Fruit fly (Drosophila melanogaster) whole organism, embryonic: ENCODE measurements around the gene hmw.

Source experiments
- B-H1 ChIP-seq: fragments of 200-800 bp; sonication (Bioruptor generic); IDR thresholded peaks from 3 replicates; pipeline ENCODE4 v1.3.6; 2022; ENCODE audit warnings: missing biosample characterization, missing genetic modification characterization
- BEAF-32 ChIP-seq: fragments of 200-800 bp; sonication (Bioruptor generic); optimal IDR thresholded peaks from 3 replicates; lab custom pipeline; 2017; ENCODE audit warnings: missing biosample characterization, missing genetic modification characterization, mild to moderate bottlenecking, moderate library complexity, missing genetic modification reagents
- CG11398 ChIP-seq: fragments of 200-800 bp; sonication (Bioruptor generic); optimal IDR thresholded peaks from 2 replicates; lab custom pipeline; 2016; ENCODE audit warnings: missing biosample characterization, missing genetic modification characterization
- CG12104 ChIP-seq: fragments of 200-800 bp; sonication (Bioruptor generic); optimal IDR thresholded peaks from 3 replicates; lab custom pipeline; 2016; ENCODE audit warnings: missing biosample characterization, missing genetic modification characterization
- CG12744 ChIP-seq: fragments of 200-800 bp; sonication (Bioruptor generic); optimal IDR thresholded peaks from 2 replicates; lab custom pipeline; 2016; ENCODE audit warnings: missing biosample characterization, missing genetic modification characterization
- CG12942 ChIP-seq: fragments of 200-800 bp; sonication (Bioruptor generic); optimal IDR thresholded peaks from 3 replicates; lab custom pipeline; 2016; ENCODE audit warnings: missing biosample characterization, missing genetic modification characterization
- CG13296 ChIP-seq: fragments of 200-800 bp; sonication (Bioruptor generic); optimal IDR thresholded peaks from 3 replicates; lab custom pipeline; 2018; ENCODE audit warnings: missing biosample characterization, mild to moderate bottlenecking, missing genetic modification characterization
- CG16813 ChIP-seq: fragments of 200-800 bp; sonication (Bioruptor generic); IDR thresholded peaks from 3 replicates; pipeline ENCODE4 v1.3.6; 2022; ENCODE audit warnings: missing biosample characterization, missing genetic modification characterization; ENCODE audit not compliant: partially characterized antibody
- CG17186 ChIP-seq: fragments of 200-800 bp; sonication (Bioruptor generic); optimal IDR thresholded peaks from 3 replicates; lab custom pipeline; 2017; ENCODE audit warnings: missing biosample characterization, missing genetic modification reagents, missing genetic modification characterization
- CG2116 ChIP-seq: fragments of 200-800 bp; sonication (Bioruptor generic); optimal IDR thresholded peaks from 3 replicates; lab custom pipeline; 2018; ENCODE audit warnings: missing biosample characterization, mild to moderate bottlenecking, missing genetic modification characterization
- CG31224 ChIP-seq: fragments of 200-800 bp; sonication (Bioruptor generic); IDR thresholded peaks from 2 replicates; pipeline ENCODE4 v1.3.6; 2022; ENCODE audit warnings: missing biosample characterization, missing genetic modification characterization
- CG6765 ChIP-seq: fragments of 200-800 bp; sonication (Bioruptor generic); optimal IDR thresholded peaks from 3 replicates; lab custom pipeline; 2017; ENCODE audit warnings: missing biosample characterization, mild to moderate bottlenecking, missing genetic modification characterization
- CG8089 ChIP-seq: fragments of 200-800 bp; sonication (Bioruptor generic); optimal IDR thresholded peaks from 3 replicates; lab custom pipeline; 2016; ENCODE audit warnings: missing biosample characterization, missing genetic modification characterization
- CG8281 ChIP-seq: fragments of 200-800 bp; sonication (Bioruptor generic); optimal IDR thresholded peaks from 2 replicates; lab custom pipeline; 2018; ENCODE audit warnings: missing biosample characterization, mild to moderate bottlenecking, missing genetic modification characterization, moderate library complexity
- CG8388 ChIP-seq: fragments of 200-800 bp; sonication (Bioruptor generic); optimal IDR thresholded peaks from 2 replicates; lab custom pipeline; 2019; ENCODE audit warnings: missing biosample characterization, mild to moderate bottlenecking, missing genetic modification characterization, moderate library complexity
- CG9215 ChIP-seq: fragments of 200-800 bp; sonication (Bioruptor generic); IDR thresholded peaks from 2 replicates; pipeline ENCODE4 v1.3.6; 2022; ENCODE audit warnings: missing biosample characterization, missing genetic modification characterization
- CG9609 ChIP-seq: fragments of 200-800 bp; sonication (Bioruptor generic); optimal IDR thresholded peaks from 3 replicates; lab custom pipeline; 2016; ENCODE audit warnings: missing biosample characterization, missing genetic modification characterization
- CTCF ChIP-seq: fragments of 200-800 bp; sonication (Bioruptor generic); optimal IDR thresholded peaks from 2 replicates; lab custom pipeline; 2017; ENCODE audit warnings: missing biosample characterization, mild to moderate bottlenecking, missing genetic modification characterization, moderate library complexity
- Dfd ChIP-seq, 2 experiments: fragments of >200 bp; optimal IDR thresholded peaks; 2 replicates each; lab custom pipeline; 2017; ENCODE audit warnings: missing biosample characterization in 2 of 2, missing genetic modification characterization in 2 of 2
- Doc2 ChIP-seq: fragments of 200-800 bp; sonication (Bioruptor generic); IDR thresholded peaks from 2 replicates; pipeline ENCODE4 v1.3.6; 2022; ENCODE audit warnings: missing biosample characterization, missing genetic modification characterization
- Ets97D ChIP-seq: fragments of 200-800 bp; sonication (Bioruptor generic); optimal IDR thresholded peaks from 3 replicates; lab custom pipeline; 2016; ENCODE audit warnings: missing biosample characterization, missing genetic modification characterization
- H2.0 ChIP-seq: fragments of 200-800 bp; sonication (Bioruptor generic); IDR thresholded peaks from 2 replicates; pipeline ENCODE4 v1.3.6; 2022; ENCODE audit warnings: missing biosample characterization, missing genetic modification characterization
- HLHmδ ChIP-seq: fragments of 200-800 bp; sonication (Bioruptor generic); optimal IDR thresholded peaks from 2 replicates; lab custom pipeline; 2018; ENCODE audit warnings: missing biosample characterization, mild to moderate bottlenecking, missing genetic modification characterization, moderate library complexity
- Hey ChIP-seq: fragments of 200-800 bp; sonication (Bioruptor generic); optimal IDR thresholded peaks from 3 replicates; lab custom pipeline; 2018; ENCODE audit warnings: missing biosample characterization, mild to moderate bottlenecking, missing genetic modification characterization
- Hr51 ChIP-seq, 2 experiments: fragments of 200-800 bp; sonication (Bioruptor generic); optimal IDR thresholded peaks; 2 replicates in 1 of 2; 3 replicates in 1 of 2; lab custom pipeline; 2016 to 2018; ENCODE audit warnings: missing biosample characterization in 2 of 2, missing genetic modification characterization in 2 of 2, mild to moderate bottlenecking in 1 of 2, moderate library complexity in 1 of 2
- MESR4 ChIP-seq: fragments of 200-800 bp; sonication (Bioruptor generic); optimal IDR thresholded peaks from 2 replicates; lab custom pipeline; 2018; ENCODE audit warnings: missing biosample characterization, mild to moderate bottlenecking, missing genetic modification characterization, moderate library complexity
- Meics ChIP-seq: fragments of 200-800 bp; sonication (Bioruptor generic); optimal IDR thresholded peaks from 2 replicates; lab custom pipeline; 2017; ENCODE audit warnings: missing biosample characterization, mild to moderate bottlenecking, missing genetic modification characterization
- Myb ChIP-seq: fragments of 200-800 bp; sonication (Bioruptor generic); optimal IDR thresholded peaks from 2 replicates; lab custom pipeline; 2016; ENCODE audit warnings: missing biosample characterization, missing genetic modification characterization
- Nf-YA ChIP-seq: fragments of 200-800 bp; sonication (Bioruptor generic); IDR thresholded peaks from 2 replicates; pipeline ENCODE4 v1.3.6; 2022; ENCODE audit warnings: missing biosample characterization, missing genetic modification characterization
- Optix ChIP-seq: fragments of 200-800 bp; sonication (Bioruptor generic); IDR thresholded peaks from 3 replicates; pipeline ENCODE4 v1.3.6; 2022; ENCODE audit warnings: missing biosample characterization, missing genetic modification characterization
- PHDP ChIP-seq: fragments of 200-800 bp; sonication (Bioruptor generic); optimal IDR thresholded peaks from 3 replicates; lab custom pipeline; 2018; ENCODE audit warnings: missing biosample characterization, mild to moderate bottlenecking, missing genetic modification characterization, moderate library complexity
- Usf ChIP-seq: fragments of 200-800 bp; sonication (Bioruptor generic); optimal IDR thresholded peaks from 2 replicates; lab custom pipeline; 2017; ENCODE audit warnings: missing genotype, missing biosample characterization, missing genetic modification characterization
- bab2 ChIP-seq: fragments of 200-800 bp; sonication (Bioruptor generic); optimal IDR thresholded peaks from 2 replicates; lab custom pipeline; 2016; ENCODE audit warnings: missing biosample characterization, missing genetic modification characterization
- cas ChIP-seq: fragments of 200-800 bp; sonication (Bioruptor generic); IDR thresholded peaks from 2 replicates; pipeline ENCODE4 v1.3.6; 2022; ENCODE audit warnings: missing biosample characterization, missing genetic modification characterization
- chm ChIP-seq: fragments of 200-800 bp; sonication (Bioruptor generic); IDR thresholded peaks from 2 replicates; pipeline ENCODE4 v1.3.6; 2022; ENCODE audit warnings: missing biosample characterization, missing genetic modification characterization
- ci ChIP-seq: fragments of 200-800 bp; sonication (Bioruptor generic); IDR thresholded peaks from 3 replicates; pipeline ENCODE4 v1.3.6; 2022; ENCODE audit warnings: missing biosample characterization, missing genetic modification characterization
- esg ChIP-seq: fragments of 200-800 bp; sonication (Bioruptor generic); conservative IDR thresholded peaks from 2 replicates; pipeline ENCODE4 v1.3.6; 2022; ENCODE audit warnings: missing biosample characterization, missing genetic modification characterization
- fu2 ChIP-seq: fragments of 200-800 bp; sonication (Bioruptor generic); optimal IDR thresholded peaks from 2 replicates; lab custom pipeline; 2016; ENCODE audit warnings: missing biosample characterization, missing genetic modification characterization
- hkb ChIP-seq, 2 experiments: fragments of 200-800 bp in 1 of 2; fragments of >200 bp in 1 of 2; sonication (Bioruptor generic) in 1 of 2; IDR thresholded peaks in 1 of 2; optimal IDR thresholded peaks in 1 of 2; 2 replicates each; pipeline versions ENCODE4 v1.3.6 to Lab custom; 2017 to 2022; ENCODE audit warnings: missing biosample characterization in 1 of 2, missing genetic modification characterization in 1 of 2
- hth ChIP-seq: fragments of >200 bp; optimal IDR thresholded peaks from 2 replicates; lab custom pipeline; 2017; ENCODE audit warnings: inconsistent platforms
- mam ChIP-seq: fragments of 200-800 bp; sonication (Bioruptor generic); optimal IDR thresholded peaks from 3 replicates; lab custom pipeline; 2016; ENCODE audit warnings: missing biosample characterization, missing genetic modification characterization
- oc ChIP-seq: fragments of 200-800 bp; sonication (Bioruptor generic); optimal IDR thresholded peaks from 2 replicates; lab custom pipeline; 2018; ENCODE audit warnings: missing biosample characterization, mild to moderate bottlenecking, missing genetic modification characterization, moderate library complexity
- p53 ChIP-seq: fragments of 200-800 bp; sonication (Bioruptor generic); optimal IDR thresholded peaks from 2 replicates; lab custom pipeline; 2016; ENCODE audit warnings: missing biosample characterization, missing genetic modification characterization
- pan ChIP-seq, 4 experiments: fragments of >200 bp in 3 of 4; fragments of 200-800 bp in 1 of 4; sonication (Bioruptor generic) in 1 of 4; optimal IDR thresholded peaks in 3 of 4; IDR thresholded peaks in 1 of 4; 2 replicates each; pipeline versions ENCODE4 v1.3.6 to Lab custom; 2017 to 2022; ENCODE audit warnings: missing biosample characterization in 2 of 4, missing genetic modification characterization in 2 of 4, mixed read lengths in 1 of 4
- pho ChIP-seq: fragments of 200-800 bp; sonication (Bioruptor generic); optimal IDR thresholded peaks from 2 replicates; lab custom pipeline; 2016; ENCODE audit warnings: missing biosample characterization, missing genetic modification characterization
- rib ChIP-seq: fragments of 200-800 bp; sonication (Bioruptor generic); IDR thresholded peaks from 2 replicates; pipeline ENCODE4 v1.3.6; 2022; ENCODE audit warnings: missing biosample characterization, missing genetic modification characterization
- schlank ChIP-seq: fragments of 200-800 bp; sonication (Bioruptor generic); optimal IDR thresholded peaks from 2 replicates; lab custom pipeline; 2018; ENCODE audit warnings: missing biosample characterization, mild to moderate bottlenecking, missing genetic modification characterization
- scrt ChIP-seq: fragments of 200-800 bp; sonication (Bioruptor generic); optimal IDR thresholded peaks from 2 replicates; lab custom pipeline; 2018; ENCODE audit warnings: missing biosample characterization, mild to moderate bottlenecking, missing genetic modification characterization, moderate library complexity
- sens ChIP-seq: fragments of 200-800 bp; sonication (Bioruptor generic); peaks from one replicate; lab custom pipeline; 2016; ENCODE audit warnings: missing biosample characterization, missing genetic modification characterization
- shn ChIP-seq: fragments of 200-800 bp; sonication (Bioruptor generic); optimal IDR thresholded peaks from 3 replicates; lab custom pipeline; 2016; ENCODE audit warnings: missing biosample characterization, missing genetic modification characterization
- ssp ChIP-seq: fragments of 200-800 bp; sonication (Bioruptor generic); IDR thresholded peaks from 2 replicates; pipeline ENCODE4 v1.3.6; 2022; ENCODE audit warnings: missing biosample characterization, missing genetic modification characterization

The hmw gene

dm6 chr3R:18404713-18405112, 42.9 kb downstream of the hmw start, which contains the start of gene CG7685 (continued):
- TF ChIP-seq sens (GFP tag; lab: Kevin White, UChicago) (peak; percentile 92), mam (GFP tag; lab: Kevin White, UChicago) (peak; percentile 76), CG8281 (tag; lab: Kevin White, UChicago) (no peak), Dfd (GFP tag; optimal IDR thresholded peaks at IDR 0.05; lab: Kevin White, UChicago) (no peak), shn (GFP tag; lab: Kevin White, UChicago) (peak; percentile 34), Ets97D (peak; percentile 66), CG12744 (GFP tag; lab: Kevin White, UChicago) (peak; percentile 60), rib (0 out of 2 replicates have a peak, but pooled peaks have one; percentile 11), ssp (GFP tag; lab: Robert Waterston, UW) (no peak), hkb (optimal IDR thresholded peaks at IDR 0.05; lab: Kevin White, UChicago) (no peak), hkb (GFP tag; IDR thresholded peaks at IDR 0.05; lab: Robert Waterston, UW) (peak; percentile 59), fu2 (GFP tag; lab: Kevin White, UChicago) (peak; percentile 55), CG8089 (peak; percentile 13), Nf-YA (no peak), CG17186 (GFP tag; lab: Kevin White, UChicago) (peak; percentile 9), CG12942 (GFP tag; lab: Kevin White, UChicago) (peak; percentile 43), H2.0 (GFP tag; lab: Robert Waterston, UW) (0 out of 2 replicates have a peak, but pooled peaks have one; percentile 46), p53 (GFP tag; lab: Kevin White, UChicago) (no peak), pan (optimal IDR thresholded peaks at IDR 0.05; lab: Kevin White, UChicago) (no peak), pan (GFP tag; optimal IDR thresholded peaks at IDR 0.05 in 1 of 2, IDR thresholded peaks at IDR 0.05 in 1 of 2) (peak in 1 of 2 experiments; percentile 33), B-H1 (GFP tag; lab: Robert Waterston, UW) (no peak; the same call in 2 of the 3 replicates), CG31224 (GFP tag; lab: Robert Waterston, UW) (no peak), HLHmδ (GFP tag; lab: Kevin White, UChicago) (no peak), pho (peak; percentile 68), CG9609 (GFP tag; lab: Kevin White, UChicago) (peak; percentile 53), Doc2 (no peak), bab2 (GFP tag; lab: Kevin White, UChicago) (peak; percentile 71), CG11398 (no peak), CG13296 (GFP tag; lab: Kevin White, UChicago) (peak; percentile 77), schlank (tag; lab: Kevin White, UChicago) (peak; percentile 34), CG6765 (peak; percentile 20), CTCF (peak; percentile 12), hth (lab: Kevin White, UChicago) (no peak), Hr51 (GFP tag; optimal IDR thresholded peaks at IDR 0.05; lab: Kevin White, UChicago) (peak; percentile 54 to 62), Myb (GFP tag; lab: Kevin White, UChicago) (peak; percentile 63), Usf (GFP tag; lab: Kevin White, UChicago) (no peak), chm (GFP tag; lab: Robert Waterston, UW) (peak; percentile 77; the same call in 1 of the 2 replicates), CG9215 (GFP tag; lab: Robert Waterston, UW) (0 out of 2 replicates have a peak, but pooled peaks have one; percentile 19), Hey (tag; lab: Kevin White, UChicago) (peak; percentile 5), scrt (GFP tag; lab: Kevin White, UChicago) (peak; percentile 48), CG16813 (GFP tag; lab: Robert Waterston, UW) (no peak), cas (no peak), ci (GFP tag; lab: Robert Waterston, UW) (peak; percentile 65), oc (no peak), BEAF-32 (peak; percentile 37), MESR4 (peak; percentile 57), esg (GFP tag; lab: Robert Waterston, UW) (no peak), PHDP (tag; lab: Kevin White, UChicago) (peak; percentile 76), Meics (GFP tag; lab: Kevin White, UChicago) (peak; percentile 74), CG12104 (GFP tag; lab: Kevin White, UChicago) (peak; percentile 57), CG8388 (peak; percentile 47), Optix (GFP tag; lab: Robert Waterston, UW) (no peak), CG2116 (GFP tag; lab: Kevin White, UChicago) (peak; percentile 58)
